Worm (Caenorhabditis elegans) whole organism, L3 larva: ENCODE results near the gene clec-167.

Experiments
- R02D3.7 ChIP-seq: fragments of 150-350 bp; optimal IDR thresholded peaks from 2 replicates; lab custom pipeline; 2014; ENCODE audit warnings: missing biosample characterization, missing genetic modification characterization
- ZK546.5 ChIP-seq: sonication (generic microtip); optimal IDR thresholded peaks from 2 replicates; lab custom pipeline; 2017; ENCODE audit warnings: missing biosample characterization, missing genetic modification characterization
- ama-1 ChIP-seq: fragments of 150-350 bp; optimal IDR thresholded peaks from 2 replicates; lab custom pipeline; 2018
- ceh-16 ChIP-seq: sonication (generic microtip); optimal IDR thresholded peaks from 2 replicates; lab custom pipeline; 2017; ENCODE audit warnings: missing biosample characterization, missing genetic modification characterization
- ceh-28 ChIP-seq: fragments of 150-350 bp; optimal IDR thresholded peaks from 2 replicates; lab custom pipeline; 2014; ENCODE audit warnings: missing biosample characterization, missing genetic modification reagents, missing genetic modification characterization
- ceh-9 ChIP-seq: sonication (generic microtip); optimal IDR thresholded peaks from 2 replicates; lab custom pipeline; 2018; ENCODE audit warnings: missing biosample characterization, missing genetic modification characterization
- daf-12 ChIP-seq: fragments of 150-350 bp; optimal IDR thresholded peaks from 2 replicates; lab custom pipeline; 2014; ENCODE audit warnings: missing biosample characterization, missing genetic modification reagents, missing genetic modification characterization
- egl-5 ChIP-seq: fragments of 150-350 bp; optimal IDR thresholded peaks from 2 replicates; lab custom pipeline; 2017; ENCODE audit warnings: missing biosample characterization, missing genetic modification reagents, missing genetic modification characterization, inconsistent platforms
- elt-1 ChIP-seq: fragments of 150-350 bp; optimal IDR thresholded peaks from 2 replicates; lab custom pipeline; 2014; ENCODE audit warnings: missing biosample characterization, missing genetic modification characterization
- elt-2 ChIP-seq: sonication (generic microtip); optimal IDR thresholded peaks from 2 replicates; lab custom pipeline; 2016; ENCODE audit warnings: missing genetic modification reagents, mild to moderate bottlenecking, missing genetic modification characterization, missing compliant biosample characterization
- fkh-2 ChIP-seq: fragments of 150-350 bp; optimal IDR thresholded peaks from 2 replicates; lab custom pipeline; 2014; ENCODE audit warnings: missing biosample characterization, missing genetic modification reagents, missing genetic modification characterization
- fos-1 ChIP-seq: fragments of 150-350 bp; optimal IDR thresholded peaks from 2 replicates; lab custom pipeline; 2014; ENCODE audit warnings: missing biosample characterization, missing genetic modification characterization
- hmg-11 ChIP-seq: sonication (generic microtip); optimal IDR thresholded peaks from 2 replicates; lab custom pipeline; 2016; ENCODE audit warnings: missing genetic modification characterization, missing compliant biosample characterization
- lin-15B ChIP-seq: fragments of 150-350 bp; optimal IDR thresholded peaks from 2 replicates; lab custom pipeline; 2014; ENCODE audit warnings: missing biosample characterization, missing genetic modification characterization
- lin-39 ChIP-seq: fragments of 150-350 bp; optimal IDR thresholded peaks from 2 replicates; lab custom pipeline; 2018; ENCODE audit warnings: missing biosample characterization, missing genetic modification reagents, missing genetic modification characterization
- lsy-12 ChIP-seq: sonication (generic microtip); optimal IDR thresholded peaks from 2 replicates; lab custom pipeline; 2016; ENCODE audit warnings: mild to moderate bottlenecking, missing genetic modification characterization, missing compliant biosample characterization
- mdl-1 ChIP-seq: fragments of 150-350 bp; optimal IDR thresholded peaks from 2 replicates; lab custom pipeline; 2014; ENCODE audit warnings: missing biosample characterization, missing genetic modification characterization
- mml-1 ChIP-seq: fragments of 150-350 bp; sonication (generic microtip); optimal IDR thresholded peaks from 3 replicates; lab custom pipeline; 2014; ENCODE audit warnings: missing biosample characterization, missing genetic modification characterization
- nfya-1 ChIP-seq: sonication (generic microtip); optimal IDR thresholded peaks from 2 replicates; lab custom pipeline; 2017; ENCODE audit warnings: missing genetic modification characterization, mild to moderate bottlenecking, missing compliant biosample characterization, antibody characterized with exemption, moderate library complexity; ENCODE audit not compliant: insufficient read depth
- nhr-11 ChIP-seq: fragments of 150-350 bp; optimal IDR thresholded peaks from 2 replicates; lab custom pipeline; 2014; ENCODE audit warnings: missing biosample characterization, missing genetic modification characterization
- nhr-12 ChIP-seq: fragments of 150-350 bp; optimal IDR thresholded peaks from 2 replicates; lab custom pipeline; 2014; ENCODE audit warnings: missing biosample characterization, missing genetic modification characterization
- nhr-23 ChIP-seq: fragments of 150-350 bp; optimal IDR thresholded peaks from 2 replicates; lab custom pipeline; 2014; ENCODE audit warnings: missing biosample characterization, missing genetic modification reagents, missing genetic modification characterization
- nhr-237 ChIP-seq: fragments of 150-350 bp; optimal IDR thresholded peaks from 2 replicates; lab custom pipeline; 2014; ENCODE audit warnings: missing biosample characterization, missing genetic modification characterization
- nhr-25 ChIP-seq: sonication (generic microtip); optimal IDR thresholded peaks from 2 replicates; lab custom pipeline; 2017; ENCODE audit warnings: missing biosample characterization, missing genetic modification characterization
- nhr-28 ChIP-seq: fragments of 150-350 bp; optimal IDR thresholded peaks from 2 replicates; lab custom pipeline; 2014; ENCODE audit warnings: missing biosample characterization, missing genetic modification characterization
- nhr-67 ChIP-seq: fragments of 150-350 bp; optimal IDR thresholded peaks from 2 replicates; lab custom pipeline; 2014; ENCODE audit warnings: missing biosample characterization, missing genetic modification characterization
- nhr-76 ChIP-seq: fragments of 150-350 bp; sonication (generic microtip); optimal IDR thresholded peaks from 5 replicates; lab custom pipeline; 2014; ENCODE audit warnings: missing biosample characterization, missing genetic modification characterization
- nhr-77 ChIP-seq: fragments of 150-350 bp; optimal IDR thresholded peaks from 2 replicates; lab custom pipeline; 2014; ENCODE audit warnings: missing biosample characterization, missing genetic modification characterization
- pha-4 ChIP-seq: fragments of 150-350 bp; optimal IDR thresholded peaks from 2 replicates; lab custom pipeline; 2014; ENCODE audit warnings: missing biosample characterization, missing genetic modification reagents, missing genetic modification characterization
- pqm-1 ChIP-seq: fragments of 150-350 bp; optimal IDR thresholded peaks from 2 replicates; lab custom pipeline; 2017; ENCODE audit warnings: missing biosample characterization, missing genetic modification characterization, inconsistent platforms
- snpc-4 ChIP-seq: fragments of 150-350 bp; optimal IDR thresholded peaks from 2 replicates; lab custom pipeline; 2014; ENCODE audit warnings: missing biosample characterization, missing genetic modification characterization
- tbx-2 ChIP-seq: sonication (generic microtip); optimal IDR thresholded peaks from 2 replicates; lab custom pipeline; 2016; ENCODE audit warnings: mild to moderate bottlenecking, missing genetic modification characterization, missing compliant biosample characterization
- unc-62 ChIP-seq: fragments of 150-350 bp; sonication (generic microtip); optimal IDR thresholded peaks from 4 replicates; lab custom pipeline; 2014; ENCODE audit warnings: missing biosample characterization, missing genetic modification reagents, missing genetic modification characterization
- zag-1 ChIP-seq: fragments of 150-350 bp; optimal IDR thresholded peaks from 2 replicates; lab custom pipeline; 2014; ENCODE audit warnings: missing biosample characterization, missing genetic modification characterization
- ztf-11 ChIP-seq: fragments of 150-350 bp; optimal IDR thresholded peaks from 2 replicates; lab custom pipeline; 2014; ENCODE audit warnings: missing biosample characterization, missing genetic modification characterization
- ztf-4 ChIP-seq: fragments of 150-350 bp; optimal IDR thresholded peaks from 2 replicates; lab custom pipeline; 2014; ENCODE audit warnings: missing biosample characterization, missing genetic modification characterization

The clec-167 gene

ce11 chrIV:1260474-1260873 lies 4.9 kb upstream of the clec-167 start:
- TF ChIP-seq nhr-237 (tag; lab: Kevin White, UChicago) (no peak), elt-2 (tag; lab: Kevin White, UChicago) (peak; percentile 38)
- TF ChIP-seq, all 47 proteins: peak for 1

ce11 chrIV:1256723-1257122 lies 1.2 kb upstream of the clec-167 start, which contains the start of gene clec-168:
Gene clec-168, plus strand, starts transcription at chrIV:1256969.
- no peak for TF ChIP-seq egl-5 (tag; lab: Kevin White, UChicago)
- peak; percentile 69 for TF ChIP-seq elt-2 (tag; lab: Kevin White, UChicago)
- TF ChIP-seq nhr-28: no peak
- peak; percentile 78 for TF ChIP-seq pqm-1
- TF ChIP-seq fkh-2 (tag; lab: Kevin White, UChicago): no peak

ce11 chrIV:1251242-1251911 lies 4.2 kb downstream of the clec-167 start, which contains the start of the genes clec-166 and F38A1.6:
Gene clec-166, minus strand, starts transcription at chrIV:1251342.
Gene F38A1.6, plus strand, starts transcription at chrIV:1251861.
- TF ChIP-seq elt-2 (tag; lab: Kevin White, UChicago) (peak; percentile 9), nfya-1 (tag; lab: Kevin White, UChicago) (no peak)

ce11 chrIV:1246762-1247436 lies 8.6 kb downstream of the clec-167 start, which contains the start of the genes clec-165 and F38A1.11:
Gene clec-165, minus strand, starts transcription at chrIV:1246886.
Gene F38A1.11, plus strand, starts transcription at chrIV:1247386.
- TF ChIP-seq pqm-1 (peak; percentile 34), nhr-28 (no peak), elt-2 (tag; lab: Kevin White, UChicago) (peak; percentile 70)
- TF ChIP-seq, all 47 proteins: peak for 2

- no peak for TF ChIP-seq ama-1 (lab: Kevin White, UChicago)
- TF ChIP-seq nhr-77 (tag; lab: Kevin White, UChicago): no peak
- no peak for TF ChIP-seq nhr-28
- TF ChIP-seq nhr-67 (tag; lab: Kevin White, UChicago): no peak
- TF ChIP-seq nhr-12 (tag; lab: Kevin White, UChicago): no peak
- TF ChIP-seq lin-15B: no peak
- TF ChIP-seq lin-39 (tag; lab: Kevin White, UChicago): no peak
- TF ChIP-seq ZK546.5: no peak
- TF ChIP-seq unc-62 (GFP tag; lab: Kevin White, UChicago): no peak
- no peak for TF ChIP-seq mml-1
- no peak for TF ChIP-seq tbx-2 (tag; lab: Kevin White, UChicago)
- no peak for TF ChIP-seq elt-1 (tag; lab: Kevin White, UChicago)
- TF ChIP-seq snpc-4 (tag; lab: Kevin White, UChicago): no peak
These were observed 10.3 kb downstream of the clec-167 start, which contains the start of gene F38A1.9 for ce11 chrIV:1245244-1245643. Gene F38A1.9, minus strand, starts transcription at chrIV:1245344.

ce11 chrIV:1243295-1243694 lies 12.2 kb downstream of the clec-167 start, which contains the start of gene F38A1.15:
Gene F38A1.15, minus strand, starts transcription at chrIV:1243395.
- TF ChIP-seq R02D3.7 (tag; lab: Kevin White, UChicago) (no peak), ceh-16 (tag; lab: Kevin White, UChicago) (no peak), fkh-2 (tag; lab: Kevin White, UChicago) (no peak)

- TF ChIP-seq lin-15B (peak; percentile 80), pqm-1 (no peak), R02D3.7 (tag; lab: Kevin White, UChicago) (peak; percentile 37), nhr-25 (peak; percentile 12), pha-4 (tag; lab: Kevin White, UChicago) (no peak), mdl-1 (tag; lab: Kevin White, UChicago) (peak; percentile 17), nhr-23 (tag; lab: Kevin White, UChicago) (peak; percentile 70)
These were observed 15.8 kb downstream of the clec-167 start, which contains the start of gene F38A1.8 for ce11 chrIV:1239686-1240085. Gene F38A1.8, minus strand, starts transcription at chrIV:1239852.

ce11 chrIV:1238147-1238546 lies 17.4 kb downstream of the clec-167 start:
- TF ChIP-seq daf-12 (tag; lab: Kevin White, UChicago): no peak
- TF ChIP-seq nhr-76: no peak
- no peak for TF ChIP-seq nhr-12 (tag; lab: Kevin White, UChicago)
- no peak for TF ChIP-seq pqm-1
- TF ChIP-seq zag-1 (tag; lab: Kevin White, UChicago): no peak
- no peak for TF ChIP-seq ztf-4 (tag; lab: Kevin White, UChicago)
- TF ChIP-seq ceh-28 (tag; lab: Kevin White, UChicago): no peak
- TF ChIP-seq nhr-25: no peak
- no peak for TF ChIP-seq lsy-12 (tag; lab: Kevin White, UChicago)
- no peak for TF ChIP-seq snpc-4 (tag; lab: Kevin White, UChicago)
- TF ChIP-seq nhr-11: no peak
- no peak for TF ChIP-seq nhr-67 (tag; lab: Kevin White, UChicago)
- no peak for TF ChIP-seq tbx-2 (tag; lab: Kevin White, UChicago)
- no peak for TF ChIP-seq nhr-237 (tag; lab: Kevin White, UChicago)
- TF ChIP-seq ceh-9 (tag; lab: Kevin White, UChicago): no peak
- no peak for TF ChIP-seq ztf-11 (tag; lab: Kevin White, UChicago)
- no peak for TF ChIP-seq egl-5 (tag; lab: Kevin White, UChicago)
- no peak for TF ChIP-seq fos-1 (tag; lab: Kevin White, UChicago)
- TF ChIP-seq hmg-11 (tag; lab: Kevin White, UChicago): no peak
